Fruit fly (Drosophila melanogaster) whole organism, prepupa: ENCODE results near the gene CG32280.
A peak's percentile ranks its signal among the peaks of the same experiment; 100 is the strongest.

Source experiments
- CG10669 ChIP-seq: fragments of 200-800 bp; sonication (Bioruptor generic); optimal IDR thresholded peaks from 3 replicates; lab custom pipeline; 2018; ENCODE audit warnings: missing biosample characterization, mild to moderate bottlenecking, missing genetic modification characterization, moderate library complexity
- CG11902 ChIP-seq: fragments of 200-800 bp; sonication (Bioruptor generic); optimal IDR thresholded peaks from 3 replicates; lab custom pipeline; 2016; ENCODE audit warnings: missing biosample characterization, missing genetic modification characterization
- CG4318 ChIP-seq: fragments of 200-800 bp; sonication (Bioruptor generic); optimal IDR thresholded peaks from 3 replicates; lab custom pipeline; 2017; ENCODE audit warnings: missing biosample characterization, mild to moderate bottlenecking, missing genetic modification characterization
- CG6792 ChIP-seq: fragments of 200-800 bp; sonication (Bioruptor generic); optimal IDR thresholded peaks from 3 replicates; lab custom pipeline; 2016; ENCODE audit warnings: missing biosample characterization, missing genetic modification characterization
- CG8319 ChIP-seq: fragments of 200-800 bp; sonication (Bioruptor generic); optimal IDR thresholded peaks from 3 replicates; lab custom pipeline; 2016; ENCODE audit warnings: missing biosample characterization, missing genetic modification characterization
- CG9139 ChIP-seq: fragments of 200-800 bp; sonication (Bioruptor generic); optimal IDR thresholded peaks from 3 replicates; lab custom pipeline; 2017; ENCODE audit warnings: missing biosample characterization, mild to moderate bottlenecking, missing genetic modification characterization
- Eip78C ChIP-seq: fragments of 200-800 bp; sonication (Bioruptor generic); peaks from one replicate; lab custom pipeline; 2016; ENCODE audit warnings: missing biosample characterization, missing genetic modification characterization
- Gug ChIP-seq: fragments of 200-800 bp; sonication (Bioruptor generic); IDR thresholded peaks from 2 replicates; pipeline ENCODE4 v1.3.6; 2022; ENCODE audit warnings: missing biosample characterization, missing genetic modification characterization
- Lpt ChIP-seq: fragments of 200-800 bp; sonication (Bioruptor generic); optimal IDR thresholded peaks from 3 replicates; lab custom pipeline; 2016; ENCODE audit warnings: missing biosample characterization, missing genetic modification characterization
- Met ChIP-seq: fragments of 200-800 bp; sonication (Bioruptor generic); optimal IDR thresholded peaks from 3 replicates; lab custom pipeline; 2016; ENCODE audit warnings: missing biosample characterization, missing genetic modification characterization
- Smox ChIP-seq: fragments of 200-800 bp; sonication (Bioruptor generic); optimal IDR thresholded peaks from 3 replicates; lab custom pipeline; 2016; ENCODE audit warnings: missing biosample characterization, missing genetic modification characterization
- eg ChIP-seq: fragments of 200-800 bp; sonication (Bioruptor generic); IDR thresholded peaks from 3 replicates; pipeline ENCODE4 v1.3.6; 2022; ENCODE audit warnings: missing biosample characterization, missing genetic modification characterization
- ss ChIP-seq, 2 experiments: fragments of 200-800 bp; sonication (Bioruptor generic); optimal IDR thresholded peaks; 2 replicates in 1 of 2; 3 replicates in 1 of 2; lab custom pipeline; 2017 to 2018; ENCODE audit warnings: mild to moderate bottlenecking in 2 of 2, missing biosample characterization in 2 of 2, missing genetic modification characterization in 2 of 2, moderate library complexity in 1 of 2

DNA sequence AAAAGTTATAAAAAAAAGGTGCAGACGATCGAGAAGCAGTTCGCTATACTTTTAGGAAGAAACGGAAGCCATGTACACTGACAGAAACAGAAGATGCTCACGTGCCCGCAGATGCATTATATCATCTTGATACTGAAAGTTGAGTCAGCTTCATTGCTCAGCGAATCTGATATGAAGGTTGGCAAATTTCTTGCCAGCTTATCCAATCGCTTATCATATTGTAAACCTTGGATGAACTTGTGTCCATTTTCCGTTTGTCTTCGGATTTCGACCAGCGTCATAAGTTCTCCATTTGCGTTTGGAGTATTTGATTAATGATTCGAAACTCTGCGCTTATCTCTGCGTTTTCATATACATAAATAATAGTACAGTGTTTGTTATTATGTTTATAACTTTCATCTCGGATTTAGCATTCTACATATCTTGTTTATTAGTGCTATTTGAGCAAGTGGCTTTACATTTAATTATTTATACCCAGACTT lies 39.3 kb upstream of the CG32280 start:
- TF ChIP-seq ss (GFP tag; optimal IDR thresholded peaks at IDR 0.05; lab: Kevin White, UChicago): peak; percentile 16 to 35
- no peak for TF ChIP-seq CG11902
- peak; percentile 9 for TF ChIP-seq CG4318
- TF ChIP-seq Met (GFP tag; lab: Kevin White, UChicago): peak; percentile 41
- TF ChIP-seq eg (GFP tag; lab: Robert Waterston, UW): no peak
- no peak for TF ChIP-seq CG8319 (GFP tag; lab: Kevin White, UChicago)
- TF ChIP-seq CG10669 (GFP tag; lab: Kevin White, UChicago): no peak
- TF ChIP-seq Smox (GFP tag; lab: Kevin White, UChicago): peak; percentile 17
- TF ChIP-seq CG9139 (GFP tag; lab: Kevin White, UChicago): no peak
- TF ChIP-seq Gug (GFP tag; lab: Robert Waterston, UW): no peak
- no peak for TF ChIP-seq CG6792 (GFP tag; lab: Kevin White, UChicago)
- peak; percentile 22 for TF ChIP-seq Lpt (GFP tag; lab: Kevin White, UChicago)
- TF ChIP-seq Eip78C (GFP tag; lab: Kevin White, UChicago): peak; percentile 92
